Worm (Caenorhabditis elegans) whole organism, L2 larva: ENCODE data around the gene dyf-11.

Experiments
- C34F6.9 ChIP-seq: fragments of 150-350 bp; optimal IDR thresholded peaks from 2 replicates; lab custom pipeline; 2014; ENCODE audit warnings: missing biosample characterization, missing genetic modification characterization
- F13H6.1 ChIP-seq: sonication (generic microtip); optimal IDR thresholded peaks from 2 replicates; lab custom pipeline; 2016; ENCODE audit warnings: missing genetic modification characterization, missing compliant biosample characterization
- Y55F3AM.14 ChIP-seq: fragments of 200-800 bp; sonication (Bioruptor generic); optimal IDR thresholded peaks from 2 replicates; lab custom pipeline; 2018; ENCODE audit warnings: mild to moderate bottlenecking, missing genetic modification characterization, missing compliant biosample characterization
- ZK546.5 ChIP-seq: sonication (generic microtip); optimal IDR thresholded peaks from 2 replicates; lab custom pipeline; 2017; ENCODE audit warnings: missing biosample characterization, missing genetic modification characterization
- alr-1 ChIP-seq: fragments of 150-350 bp; optimal IDR thresholded peaks from 2 replicates; lab custom pipeline; 2014; ENCODE audit warnings: missing biosample characterization, missing genetic modification characterization
- ama-1 ChIP-seq: fragments of 150-350 bp; optimal IDR thresholded peaks from 2 replicates; lab custom pipeline; 2018; ENCODE audit warnings: inconsistent platforms
- ceh-16 ChIP-seq: fragments of 150-350 bp; optimal IDR thresholded peaks from 2 replicates; lab custom pipeline; 2014; ENCODE audit warnings: missing biosample characterization, missing genetic modification characterization
- ceh-82 ChIP-seq: fragments of 150-350 bp; optimal IDR thresholded peaks from 2 replicates; lab custom pipeline; 2014; ENCODE audit warnings: missing biosample characterization, missing genetic modification characterization
- egl-27 ChIP-seq: sonication (generic microtip); optimal IDR thresholded peaks from 3 replicates; lab custom pipeline; 2017; ENCODE audit warnings: missing biosample characterization, missing genetic modification reagents, missing genetic modification characterization
- elt-1 ChIP-seq: fragments of 150-350 bp; optimal IDR thresholded peaks from 2 replicates; lab custom pipeline; 2014; ENCODE audit warnings: missing biosample characterization, missing genetic modification characterization
- fos-1 ChIP-seq: fragments of 150-350 bp; optimal IDR thresholded peaks from 2 replicates; lab custom pipeline; 2014; ENCODE audit warnings: missing biosample characterization, missing genetic modification characterization
- lin-11 ChIP-seq: fragments of 150-350 bp; sonication (generic microtip); optimal IDR thresholded peaks from 2 replicates; lab custom pipeline; 2014; ENCODE audit warnings: missing biosample characterization, missing genetic modification characterization, inconsistent platforms, mixed read lengths
- lin-13 ChIP-seq: fragments of 150-350 bp; optimal IDR thresholded peaks from 2 replicates; lab custom pipeline; 2014; ENCODE audit warnings: missing biosample characterization, missing genetic modification reagents, missing genetic modification characterization
- lin-39 ChIP-seq: fragments of 150-350 bp; optimal IDR thresholded peaks from 2 replicates; lab custom pipeline; 2014; ENCODE audit warnings: missing biosample characterization, missing genetic modification reagents, missing genetic modification characterization
- lsy-2 ChIP-seq, 2 experiments: fragments of 150-350 bp in 1 of 2; sonication (generic microtip) in 1 of 2; optimal IDR thresholded peaks; 2 replicates each; lab custom pipeline; 2014 to 2017; ENCODE audit warnings: missing biosample characterization in 2 of 2, missing genetic modification characterization in 2 of 2
- mab-5 ChIP-seq: fragments of 150-350 bp; optimal IDR thresholded peaks from 2 replicates; lab custom pipeline; 2014; ENCODE audit warnings: missing biosample characterization, missing genetic modification characterization
- mdl-1 ChIP-seq, 2 experiments: fragments of 150-350 bp in 1 of 2; sonication (generic microtip) in 1 of 2; optimal IDR thresholded peaks; 2 replicates each; lab custom pipeline; 2017; ENCODE audit warnings: missing biosample characterization in 2 of 2, missing genetic modification characterization in 2 of 2
- nhr-10 ChIP-seq: sonication (generic microtip); optimal IDR thresholded peaks from 2 replicates; lab custom pipeline; 2017; ENCODE audit warnings: missing biosample characterization, missing genetic modification characterization
- nhr-11 ChIP-seq: fragments of 150-350 bp; optimal IDR thresholded peaks from 2 replicates; lab custom pipeline; 2014; ENCODE audit warnings: missing biosample characterization, missing genetic modification characterization
- nhr-12 ChIP-seq: fragments of 150-350 bp; optimal IDR thresholded peaks from 2 replicates; lab custom pipeline; 2014; ENCODE audit warnings: missing biosample characterization, missing genetic modification characterization
- nhr-129 ChIP-seq: fragments of 150-350 bp; optimal IDR thresholded peaks from 2 replicates; lab custom pipeline; 2014; ENCODE audit warnings: missing biosample characterization, missing genetic modification characterization
- nhr-23 ChIP-seq: fragments of 150-350 bp; optimal IDR thresholded peaks from 2 replicates; lab custom pipeline; 2014; ENCODE audit warnings: missing biosample characterization, missing genetic modification reagents, missing genetic modification characterization
- nhr-237 ChIP-seq: fragments of 150-350 bp; optimal IDR thresholded peaks from 2 replicates; lab custom pipeline; 2014; ENCODE audit warnings: missing biosample characterization, missing genetic modification characterization
- nhr-25 ChIP-seq: fragments of 150-350 bp; sonication (generic microtip); optimal IDR thresholded peaks from 3 replicates; lab custom pipeline; 2014; ENCODE audit warnings: missing biosample characterization, missing genetic modification characterization
- nhr-6 ChIP-seq: fragments of 150-350 bp; optimal IDR thresholded peaks from 2 replicates; lab custom pipeline; 2014; ENCODE audit warnings: missing biosample characterization, missing genetic modification characterization
- nhr-77 ChIP-seq: fragments of 150-350 bp; optimal IDR thresholded peaks from 2 replicates; lab custom pipeline; 2014; ENCODE audit warnings: missing biosample characterization, missing genetic modification characterization
- sem-4 ChIP-seq: fragments of 150-350 bp; optimal IDR thresholded peaks from 2 replicates; lab custom pipeline; 2014; ENCODE audit warnings: missing biosample characterization, missing genetic modification reagents, missing genetic modification characterization
- sma-9 ChIP-seq, 2 experiments: fragments of 150-350 bp in 1 of 2; sonication (generic microtip) in 1 of 2; optimal IDR thresholded peaks; 2 replicates each; lab custom pipeline; 2014 to 2016; ENCODE audit warnings: missing genetic modification characterization in 2 of 2, mild to moderate bottlenecking in 1 of 2, missing biosample characterization in 1 of 2, missing compliant biosample characterization in 1 of 2, missing genetic modification reagents in 1 of 2, moderate library complexity in 1 of 2
- snpc-4 ChIP-seq: fragments of 150-350 bp; optimal IDR thresholded peaks from 2 replicates; lab custom pipeline; 2014; ENCODE audit warnings: missing biosample characterization, missing genetic modification characterization
- unc-55 ChIP-seq: fragments of 150-350 bp; sonication (generic microtip); optimal IDR thresholded peaks from 3 replicates; lab custom pipeline; 2014; ENCODE audit warnings: missing biosample characterization, missing genetic modification reagents, missing genetic modification characterization
- unc-62 ChIP-seq: fragments of 150-350 bp; optimal IDR thresholded peaks from 2 replicates; lab custom pipeline; 2014; ENCODE audit warnings: missing biosample characterization, missing genetic modification reagents, missing genetic modification characterization
- zag-1 ChIP-seq: fragments of 150-350 bp; optimal IDR thresholded peaks from 2 replicates; lab custom pipeline; 2014; ENCODE audit warnings: missing biosample characterization, missing genetic modification characterization
- ztf-11 ChIP-seq: sonication (generic microtip); optimal IDR thresholded peaks from 2 replicates; lab custom pipeline; 2017; ENCODE audit warnings: missing biosample characterization, missing genetic modification characterization
- ztf-4 ChIP-seq: fragments of 150-350 bp; optimal IDR thresholded peaks from 2 replicates; lab custom pipeline; 2014; ENCODE audit warnings: missing biosample characterization, missing genetic modification characterization

dyf-11 gene

DNA sequence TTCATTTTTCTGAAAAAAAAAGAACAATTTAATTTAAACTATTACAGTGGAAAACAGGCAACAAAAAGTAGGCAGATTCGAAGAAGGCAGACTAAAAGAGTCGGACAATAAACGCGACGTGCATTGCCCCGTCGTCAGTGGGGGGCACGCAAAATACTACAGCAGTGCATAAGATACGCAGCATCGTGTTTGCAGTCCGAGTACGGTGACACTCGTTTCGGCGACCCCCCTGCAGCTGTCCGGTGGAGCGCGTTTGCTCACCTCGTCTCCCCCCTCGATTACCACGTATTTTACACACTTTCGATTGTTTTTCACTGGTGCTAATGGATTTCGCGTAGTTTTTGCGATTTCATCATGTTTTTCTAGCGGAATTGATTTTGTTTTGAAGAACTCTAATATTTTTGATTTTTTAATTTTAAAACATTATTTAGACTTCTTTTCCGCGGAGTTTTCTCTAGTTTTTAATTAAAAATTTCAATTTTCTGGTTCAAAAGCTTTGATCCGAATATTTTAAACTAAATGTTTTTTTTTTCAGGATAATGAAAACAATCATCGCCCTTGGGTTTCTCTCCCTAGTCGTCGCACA lies 4.6 kb downstream of the dyf-11 start, which contains the start of the genes trap-2 and ile-2 (continued):
- TF ChIP-seq sma-9 (GFP tag; optimal IDR thresholded peaks at IDR 0.05; lab: Kevin White, UChicago) (peak; percentile 92), sma-9 (tag; optimal IDR thresholded peaks at IDR 0.05; lab: Kevin White, UChicago) (no peak), elt-1 (tag; lab: Kevin White, UChicago) (no peak), zag-1 (peak; percentile 91), nhr-25 (tag; lab: Kevin White, UChicago) (peak; percentile 85)
- TF ChIP-seq, all 48 proteins: peak for 30

ce11 chrX:769550-769949 lies 6.0 kb downstream of the dyf-11 start:
- TF ChIP-seq alr-1 (tag; lab: Kevin White, UChicago) (no peak), mab-5 (no peak), mdl-1 (tag; optimal IDR thresholded peaks at IDR 0.05; lab: Kevin White, UChicago) (no peak), nhr-23 (tag; lab: Kevin White, UChicago) (no peak), lin-11 (tag; lab: Kevin White, UChicago) (no peak), nhr-6 (tag; lab: Kevin White, UChicago) (no peak), nhr-10 (tag; lab: Kevin White, UChicago) (no peak), C34F6.9 (tag; lab: Kevin White, UChicago) (no peak), egl-27 (no peak), ama-1 (lab: Kevin White, UChicago) (no peak)

ce11 chrX:770537-770936 lies 7.0 kb downstream of the dyf-11 start, which contains the start of gene T04G9.7:
T04G9.7 (plus strand) TSS chrX:770837.
- no peak for TF ChIP-seq nhr-237
- no peak for TF ChIP-seq nhr-11 (tag; lab: Kevin White, UChicago)
- no peak for TF ChIP-seq lin-13
- no peak for TF ChIP-seq nhr-129 (tag; lab: Kevin White, UChicago)
- TF ChIP-seq unc-55 (GFP tag; lab: Kevin White, UChicago), result no peak
- no peak for TF ChIP-seq nhr-23 (tag; lab: Kevin White, UChicago)
- TF ChIP-seq fos-1, result no peak
- TF ChIP-seq ztf-4, result no peak
- no peak for TF ChIP-seq nhr-25 (tag; lab: Kevin White, UChicago)
- TF ChIP-seq Y55F3AM.14, result no peak
- no peak for TF ChIP-seq ztf-11 (tag; lab: Kevin White, UChicago)
- TF ChIP-seq mab-5, result no peak
- no peak for TF ChIP-seq nhr-6 (tag; lab: Kevin White, UChicago)
- no peak for TF ChIP-seq lsy-2 (tag; optimal IDR thresholded peaks at IDR 0.05; lab: Kevin White, UChicago)
- TF ChIP-seq, all 48 proteins: peak for 0

DNA sequence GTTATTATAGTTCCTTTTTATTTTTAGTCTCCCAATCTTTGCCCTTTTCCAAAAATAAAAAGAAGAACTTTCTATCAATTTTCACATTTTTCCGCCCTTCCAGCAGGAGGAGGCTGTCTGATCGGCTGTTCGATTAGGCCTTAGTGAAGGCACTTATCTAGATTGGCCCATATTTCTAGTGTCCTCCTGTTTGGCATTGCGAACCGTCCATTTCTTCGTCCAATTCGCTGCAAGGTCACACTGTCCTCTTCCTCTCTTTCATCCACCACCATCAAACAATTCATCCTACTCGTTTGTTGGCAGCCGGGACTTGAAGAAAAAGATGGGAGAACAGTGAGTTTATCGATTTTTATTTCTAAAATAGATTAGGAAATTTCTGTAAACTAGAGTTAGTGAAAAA lies 8.6 kb downstream of the dyf-11 start, which contains the start of gene T04G9.4:
T04G9.4 (plus strand) TSS at position 293 of the 400 bp plus-strand sequence.
- TF ChIP-seq egl-27 (no peak), unc-62 (GFP tag; lab: Kevin White, UChicago) (no peak), nhr-77 (no peak), snpc-4 (no peak), ceh-16 (tag; lab: Kevin White, UChicago) (peak; percentile 38)

DNA sequence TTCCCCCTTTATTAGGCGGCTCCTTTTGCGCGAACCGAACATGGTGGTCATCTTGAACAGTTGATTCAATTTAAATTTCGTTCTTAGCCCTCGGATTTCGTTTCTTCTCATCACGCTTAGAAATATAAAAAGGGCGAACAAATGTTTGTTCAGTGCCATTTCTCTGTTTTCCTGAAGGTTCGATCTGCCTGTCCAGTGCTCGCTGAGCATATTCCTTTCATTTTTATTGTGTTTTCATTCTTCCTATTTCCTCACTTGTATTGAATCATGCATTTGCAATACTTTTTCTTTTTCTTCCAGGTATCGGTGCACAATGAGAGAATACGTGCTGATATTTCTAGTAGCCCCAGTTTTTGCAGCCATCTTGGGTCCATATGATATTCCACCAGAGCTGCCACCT lies 13.9 kb downstream of the dyf-11 start, which contains the start of gene nas-15:
nas-15 (plus strand) TSS at position 301 of the 400 bp plus-strand sequence.
- no peak for TF ChIP-seq lin-39
- no peak for TF ChIP-seq egl-27
- no peak for TF ChIP-seq elt-1 (tag; lab: Kevin White, UChicago)
- no peak for TF ChIP-seq lin-11 (tag; lab: Kevin White, UChicago)
- no peak for TF ChIP-seq sma-9 (GFP tag; optimal IDR thresholded peaks at IDR 0.05; lab: Kevin White, UChicago)
- no peak for TF ChIP-seq sma-9 (tag; optimal IDR thresholded peaks at IDR 0.05; lab: Kevin White, UChicago)
- no peak for TF ChIP-seq nhr-25 (tag; lab: Kevin White, UChicago)
- TF ChIP-seq, all 48 proteins: peak for 0

ce11 chrX:779259-779658 lies 15.7 kb downstream of the dyf-11 start:
- TF ChIP-seq fos-1, result no peak
- no peak for TF ChIP-seq sem-4
- TF ChIP-seq unc-55 (GFP tag; lab: Kevin White, UChicago), result no peak
- TF ChIP-seq ceh-82 (tag; lab: Kevin White, UChicago), result no peak
- no peak for TF ChIP-seq nhr-77
- TF ChIP-seq nhr-11 (tag; lab: Kevin White, UChicago), result no peak
- TF ChIP-seq ceh-16 (tag; lab: Kevin White, UChicago), result no peak
- TF ChIP-seq nhr-12, result no peak
- TF ChIP-seq ZK546.5 (tag; lab: Kevin White, UChicago), result no peak
- no peak for TF ChIP-seq F13H6.1 (tag; lab: Kevin White, UChicago)
- no peak for TF ChIP-seq nhr-10 (tag; lab: Kevin White, UChicago)
- TF ChIP-seq C34F6.9 (tag; lab: Kevin White, UChicago), result no peak
- TF ChIP-seq nhr-23 (tag; lab: Kevin White, UChicago), result no peak
- no peak for TF ChIP-seq nhr-129 (tag; lab: Kevin White, UChicago)
- no peak for TF ChIP-seq Y55F3AM.14
- TF ChIP-seq snpc-4, result no peak
- TF ChIP-seq, all 48 proteins: peak for 0
